Worm (Caenorhabditis elegans) whole organism, mixed stage, embryonic: ENCODE measurements around the gene sru-20.

ENCODE experiments used
- ces-1 ChIP-seq: fragments of 150-350 bp; optimal IDR thresholded peaks from 2 replicates; lab custom pipeline; 2014; ENCODE audit warnings: missing biosample characterization, missing genetic modification reagents, missing genetic modification characterization
- elt-3 ChIP-seq: fragments of 150-350 bp; optimal IDR thresholded peaks from 2 replicates; lab custom pipeline; 2014; ENCODE audit warnings: missing biosample characterization, missing genetic modification characterization
- lin-13 ChIP-seq: fragments of 150-350 bp; optimal IDR thresholded peaks from 2 replicates; lab custom pipeline; 2014; ENCODE audit warnings: missing biosample characterization, missing genetic modification characterization
- nhr-12 ChIP-seq: fragments of 150-350 bp; optimal IDR thresholded peaks from 2 replicates; lab custom pipeline; 2014; ENCODE audit warnings: missing biosample characterization, missing genetic modification characterization
- nhr-76 ChIP-seq: sonication (generic microtip); optimal IDR thresholded peaks from 2 replicates; lab custom pipeline; 2017; ENCODE audit warnings: missing biosample characterization, missing genetic modification characterization
- pha-4 ChIP-seq: fragments of 150-350 bp; optimal IDR thresholded peaks from 2 replicates; lab custom pipeline; 2018; ENCODE audit warnings: missing biosample characterization, missing genetic modification reagents, missing genetic modification characterization
- snpc-4 ChIP-seq: fragments of 150-350 bp; optimal IDR thresholded peaks from 2 replicates; lab custom pipeline; 2014; ENCODE audit warnings: missing biosample characterization, missing genetic modification characterization
- sptf-1 ChIP-seq: sonication (generic microtip); optimal IDR thresholded peaks from 2 replicates; lab custom pipeline; 2017; ENCODE audit warnings: mild to moderate bottlenecking, missing genetic modification characterization, moderate library complexity, missing compliant biosample characterization
- unc-62 ChIP-seq: fragments of 150-350 bp; optimal IDR thresholded peaks from 2 replicates; lab custom pipeline; 2014; ENCODE audit warnings: missing biosample characterization, missing genetic modification reagents, missing genetic modification characterization
- ztf-11 ChIP-seq: fragments of 150-350 bp; optimal IDR thresholded peaks from 2 replicates; lab custom pipeline; 2014; ENCODE audit warnings: missing biosample characterization, missing genetic modification characterization

DNA sequence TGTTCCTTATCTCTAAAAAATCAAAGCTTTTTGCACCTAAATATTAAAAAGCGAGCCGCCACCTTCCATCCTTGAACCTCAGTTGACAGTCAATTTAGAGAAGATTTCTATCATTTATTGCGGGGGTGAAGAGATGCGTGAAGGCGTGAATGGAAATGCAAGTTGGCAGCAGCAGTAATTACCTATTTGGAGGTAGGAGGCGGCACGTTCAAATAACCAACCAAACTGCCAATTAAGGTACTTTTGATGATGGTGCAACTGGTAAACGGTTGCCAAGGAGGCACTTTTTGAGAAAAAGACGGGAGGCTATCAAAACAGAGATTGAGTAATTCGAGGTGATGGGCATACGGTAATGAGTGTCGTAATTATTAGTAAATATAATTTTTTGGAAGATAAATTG, 41.1 kb downstream of the sru-20 start:
- TF ChIP-seq lin-13 (tag; lab: Kevin White, UChicago) (no peak), ztf-11 (no peak), pha-4 (tag; lab: Kevin White, UChicago) (no peak), elt-3 (tag; lab: Kevin White, UChicago) (no peak), nhr-12 (tag; lab: Kevin White, UChicago) (no peak), unc-62 (no peak), nhr-76 (tag; lab: Kevin White, UChicago) (no peak), snpc-4 (tag; lab: Kevin White, UChicago) (no peak), sptf-1 (tag; lab: Kevin White, UChicago) (peak; percentile 56), ces-1 (no peak)
